Fruit fly (Drosophila melanogaster) whole organism, embryonic: ENCODE measurements around the gene CG18265.

ENCODE experiments used
- ATbp ChIP-seq: fragments of 200-800 bp; sonication (Bioruptor generic); optimal IDR thresholded peaks from 2 replicates; lab custom pipeline; 2017; ENCODE audit warnings: missing biosample characterization, mild to moderate bottlenecking, missing genetic modification characterization, missing genetic modification reagents
- Adf1 ChIP-seq: fragments of 200-800 bp; sonication (Bioruptor generic); IDR thresholded peaks from 2 replicates; pipeline ENCODE4 v1.3.6; 2022; ENCODE audit warnings: missing biosample characterization, missing genetic modification characterization
- Atf6 ChIP-seq: fragments of 200-800 bp; sonication (Bioruptor generic); IDR thresholded peaks from 2 replicates; pipeline ENCODE4 v1.3.6; 2022; ENCODE audit warnings: missing biosample characterization, missing genetic modification characterization
- Blimp-1 ChIP-seq: fragments of 200-800 bp; sonication (Bioruptor generic); optimal IDR thresholded peaks from 3 replicates; lab custom pipeline; 2018; ENCODE audit warnings: missing biosample characterization, missing genetic modification characterization, mild to moderate bottlenecking, moderate library complexity, missing genetic modification reagents
- C15 ChIP-seq: fragments of 200-800 bp; sonication (Bioruptor generic); IDR thresholded peaks from 3 replicates; pipeline ENCODE4 v1.3.6; 2022; ENCODE audit warnings: missing biosample characterization, missing genetic modification characterization
- CG11456 ChIP-seq: fragments of 200-800 bp; sonication (Bioruptor generic); IDR thresholded peaks from 3 replicates; pipeline ENCODE4 v1.3.6; 2022; ENCODE audit warnings: missing biosample characterization, missing genetic modification characterization
- CG13123 ChIP-seq: fragments of 200-800 bp; sonication (Bioruptor generic); optimal IDR thresholded peaks from 2 replicates; lab custom pipeline; 2016; ENCODE audit warnings: missing biosample characterization, missing genetic modification characterization
- CG13296 ChIP-seq: fragments of 200-800 bp; sonication (Bioruptor generic); optimal IDR thresholded peaks from 3 replicates; lab custom pipeline; 2018; ENCODE audit warnings: missing biosample characterization, mild to moderate bottlenecking, missing genetic modification characterization
- CG1529 ChIP-seq: fragments of 200-800 bp; sonication (Bioruptor generic); optimal IDR thresholded peaks from 3 replicates; lab custom pipeline; 2018; ENCODE audit warnings: missing biosample characterization, missing genetic modification characterization
- CG17568 ChIP-seq: fragments of 200-800 bp; sonication (Bioruptor generic); optimal IDR thresholded peaks from 2 replicates; lab custom pipeline; 2018; ENCODE audit warnings: missing biosample characterization, mild to moderate bottlenecking, missing genetic modification characterization, moderate library complexity
- CG17912 ChIP-seq: fragments of 200-800 bp; sonication (Bioruptor generic); optimal IDR thresholded peaks from 2 replicates; lab custom pipeline; 2018; ENCODE audit warnings: missing biosample characterization, mild to moderate bottlenecking, missing genetic modification characterization
- CG18476 ChIP-seq: fragments of 200-800 bp; sonication (Bioruptor generic); optimal IDR thresholded peaks from 2 replicates; lab custom pipeline; 2016; ENCODE audit warnings: missing biosample characterization, mild to moderate bottlenecking, missing genetic modification characterization
- CG2712 ChIP-seq: fragments of 200-800 bp; optimal IDR thresholded peaks from 3 replicates; lab custom pipeline; 2019; ENCODE audit warnings: missing biosample characterization, mild to moderate bottlenecking, missing genetic modification characterization, moderate library complexity
- CG2889 ChIP-seq: fragments of 200-800 bp; sonication (Bioruptor generic); IDR thresholded peaks from 3 replicates; pipeline ENCODE4 v1.3.6; 2022; ENCODE audit warnings: missing biosample characterization, missing genetic modification characterization
- CG31388 ChIP-seq: fragments of 200-800 bp; sonication (Bioruptor generic); optimal IDR thresholded peaks from 2 replicates; lab custom pipeline; 2016; ENCODE audit warnings: missing biosample characterization, missing genetic modification characterization
- CG42726 ChIP-seq: fragments of 200-800 bp; sonication (Bioruptor generic); IDR thresholded peaks from 2 replicates; pipeline ENCODE4 v1.3.6; 2022; ENCODE audit warnings: missing biosample characterization, missing genetic modification characterization; ENCODE audit not compliant: partially characterized antibody
- CG6175 ChIP-seq: fragments of 200-800 bp; sonication (Bioruptor generic); IDR thresholded peaks from 3 replicates; pipeline ENCODE4 v1.3.6; 2022; ENCODE audit warnings: missing biosample characterization, missing genetic modification characterization
- CG6272 ChIP-seq: fragments of 200-800 bp; sonication (Bioruptor generic); IDR thresholded peaks from 2 replicates; pipeline ENCODE4 v1.3.6; 2022; ENCODE audit warnings: missing biosample characterization, missing genetic modification characterization
- CG8388 ChIP-seq: fragments of 200-800 bp; sonication (Bioruptor generic); optimal IDR thresholded peaks from 2 replicates; lab custom pipeline; 2019; ENCODE audit warnings: missing biosample characterization, mild to moderate bottlenecking, missing genetic modification characterization, moderate library complexity
- CG9876 ChIP-seq: fragments of 200-800 bp; sonication (Bioruptor generic); optimal IDR thresholded peaks from 2 replicates; lab custom pipeline; 2016; ENCODE audit warnings: missing biosample characterization, missing genetic modification characterization
- D19B ChIP-seq: fragments of 200-800 bp; sonication (Bioruptor generic); optimal IDR thresholded peaks from 2 replicates; lab custom pipeline; 2017; ENCODE audit warnings: missing biosample characterization, mild to moderate bottlenecking, missing genetic modification characterization
- Dek ChIP-seq: fragments of 200-800 bp; sonication (Bioruptor generic); optimal IDR thresholded peaks from 3 replicates; lab custom pipeline; 2019; ENCODE audit warnings: missing biosample characterization, mild to moderate bottlenecking, missing genetic modification characterization, moderate library complexity
- Eip74EF ChIP-seq, 2 experiments: fragments of 200-800 bp in 1 of 2; fragments of >200 bp in 1 of 2; sonication (Bioruptor generic) in 1 of 2; optimal IDR thresholded peaks; 2 replicates each; lab custom pipeline; 2017 to 2019; ENCODE audit warnings: missing biosample characterization in 2 of 2, missing genetic modification characterization in 2 of 2, mild to moderate bottlenecking in 1 of 2, moderate library complexity in 1 of 2
- Ets65A ChIP-seq: fragments of 200-800 bp; sonication (Bioruptor generic); peaks from one replicate; lab custom pipeline; 2016; ENCODE audit warnings: missing biosample characterization, missing genetic modification characterization
- HLH4C ChIP-seq: fragments of 200-800 bp; sonication (Bioruptor generic); IDR thresholded peaks from 3 replicates; pipeline ENCODE4 v1.3.6; 2022; ENCODE audit warnings: missing biosample characterization, missing genetic modification characterization; ENCODE audit not compliant: partially characterized antibody
- Lim3 ChIP-seq: fragments of 200-800 bp; sonication (Bioruptor generic); IDR thresholded peaks from 2 replicates; pipeline ENCODE4 v1.3.6; 2022; ENCODE audit warnings: missing biosample characterization, missing genetic modification characterization
- Med ChIP-seq: fragments of 200-800 bp; sonication (Bioruptor generic); peaks from one replicate; lab custom pipeline; 2016; ENCODE audit warnings: missing biosample characterization, missing genetic modification characterization, mild to moderate bottlenecking, inconsistent platforms, moderate library complexity
- Mrtf ChIP-seq: fragments of 200-800 bp; sonication (Bioruptor generic); IDR thresholded peaks from 3 replicates; pipeline ENCODE4 v1.3.6; 2022; ENCODE audit warnings: missing biosample characterization, missing genetic modification characterization
- Oaz ChIP-seq: fragments of 200-800 bp; sonication (Bioruptor generic); IDR thresholded peaks from 2 replicates; pipeline ENCODE4 v1.3.6; 2022; ENCODE audit warnings: missing biosample characterization, missing genetic modification characterization
- abd-A ChIP-seq: fragments of 200-800 bp; sonication (Bioruptor generic); optimal IDR thresholded peaks from 3 replicates; lab custom pipeline; 2019; ENCODE audit warnings: missing biosample characterization, mild to moderate bottlenecking, missing genetic modification characterization, moderate library complexity
- chinmo ChIP-seq: fragments of 200-800 bp; sonication (Bioruptor generic); IDR thresholded peaks from 4 replicates; pipeline ENCODE4 v1.3.6; 2022; ENCODE audit warnings: missing biosample characterization, missing genetic modification characterization; ENCODE audit not compliant: partially characterized antibody
- crol ChIP-seq: fragments of 200-800 bp; sonication (Bioruptor generic); IDR thresholded peaks from 2 replicates; pipeline ENCODE4 v1.3.6; 2022; ENCODE audit warnings: missing biosample characterization, missing genetic modification characterization
- da ChIP-seq: fragments of 200-800 bp; sonication (Bioruptor generic); optimal IDR thresholded peaks from 2 replicates; lab custom pipeline; 2016; ENCODE audit warnings: missing biosample characterization, missing genetic modification characterization
- dimm ChIP-seq: fragments of 200-800 bp; sonication (Bioruptor generic); IDR thresholded peaks from 2 replicates; pipeline ENCODE4 v1.3.6; 2022; ENCODE audit warnings: missing biosample characterization, missing genetic modification characterization
- jumu ChIP-seq: fragments of 200-800 bp; sonication (Bioruptor generic); optimal IDR thresholded peaks from 3 replicates; lab custom pipeline; 2016; ENCODE audit warnings: missing biosample characterization, missing genetic modification characterization
- nom ChIP-seq: fragments of 200-800 bp; sonication (Bioruptor generic); optimal IDR thresholded peaks from 2 replicates; lab custom pipeline; 2017; ENCODE audit warnings: missing biosample characterization, missing genetic modification characterization, mild to moderate bottlenecking, moderate library complexity, missing genetic modification reagents
- sc ChIP-seq, 3 experiments: fragments of >200 bp in 2 of 3; fragments of 200-800 bp in 1 of 3; sonication (Bioruptor generic) in 1 of 3; optimal IDR thresholded peaks; 2 replicates in 2 of 3; 3 replicates in 1 of 3; lab custom pipeline; 2017; ENCODE audit warnings: mild to moderate bottlenecking in 1 of 3, missing biosample characterization in 1 of 3, missing genetic modification characterization in 1 of 3, missing genetic modification reagents in 1 of 3
- sd ChIP-seq: fragments of 200-800 bp; sonication (Bioruptor generic); optimal IDR thresholded peaks from 3 replicates; lab custom pipeline; 2018; ENCODE audit warnings: missing biosample characterization, mild to moderate bottlenecking, missing genetic modification characterization, moderate library complexity
- slp2 ChIP-seq: fragments of 200-800 bp; sonication (Bioruptor generic); optimal IDR thresholded peaks from 2 replicates; lab custom pipeline; 2016; ENCODE audit warnings: missing biosample characterization, missing genetic modification characterization
- sr ChIP-seq: fragments of 200-800 bp; sonication (Bioruptor generic); IDR thresholded peaks from 3 replicates; pipeline ENCODE4 v1.3.6; 2022; ENCODE audit warnings: missing biosample characterization, missing genetic modification characterization
- toy ChIP-seq: fragments of 200-800 bp; sonication (Bioruptor generic); IDR thresholded peaks from 2 replicates; pipeline ENCODE4 v1.3.6; 2022; ENCODE audit warnings: missing biosample characterization, missing genetic modification characterization

Gene CG18265

dm6 chr3L:17399014-17399413 lies 40.2 kb upstream of the CG18265 start:
- TF ChIP-seq sd (peak; percentile 7), abd-A (tag; lab: Kevin White, UChicago) (peak; percentile 81), ATbp (GFP tag; lab: Kevin White, UChicago) (no peak)
- TF ChIP-seq, all 482 proteins: peak for 2

dm6 chr3L:17400911-17401310 lies 38.3 kb upstream of the CG18265 start:
- TF ChIP-seq Blimp-1 (GFP tag; lab: Kevin White, UChicago) (no peak), jumu (GFP tag; lab: Kevin White, UChicago) (no peak), CG17912 (GFP tag; lab: Kevin White, UChicago) (no peak), Atf6 (GFP tag; lab: Robert Waterston, UW) (no peak), C15 (GFP tag; lab: Robert Waterston, UW) (no peak), nom (GFP tag; lab: Kevin White, UChicago) (no peak), D19B (GFP tag; lab: Kevin White, UChicago) (no peak), CG6272 (GFP tag; lab: Robert Waterston, UW) (no peak), Dek (tag; lab: Kevin White, UChicago) (no peak), toy (GFP tag; lab: Robert Waterston, UW) (no peak), Oaz (GFP tag; lab: Robert Waterston, UW) (no peak), CG42726 (GFP tag; lab: Robert Waterston, UW) (no peak), CG2889 (GFP tag; lab: Robert Waterston, UW) (no peak), sc (optimal IDR thresholded peaks at IDR 0.05; lab: Kevin White, UChicago) (no peak), sc (GFP tag; optimal IDR thresholded peaks at IDR 0.05; lab: Kevin White, UChicago) (no peak), CG2712 (tag; lab: Kevin White, UChicago) (no peak), Mrtf (GFP tag; lab: Robert Waterston, UW) (no peak), Lim3 (GFP tag; lab: Robert Waterston, UW) (no peak), CG13296 (GFP tag; lab: Kevin White, UChicago) (no peak)

- 0 out of 3 replicates have a peak, but pooled peaks have one; percentile 3 for TF ChIP-seq CG11456
- TF ChIP-seq Eip74EF (GFP tag; optimal IDR thresholded peaks at IDR 0.05; lab: Kevin White, UChicago): no peak
- TF ChIP-seq CG6175: 0 out of 3 replicates have a peak, but pooled peaks have one; percentile 21
- 0 out of 4 replicates have a peak, but pooled peaks have one; percentile 25 for TF ChIP-seq chinmo
- TF ChIP-seq crol: peak; percentile 34; the same call in 1 of the 2 replicates
- TF ChIP-seq Adf1 (GFP tag; lab: Robert Waterston, UW): no peak
- TF ChIP-seq Med (GFP tag; lab: Kevin White, UChicago): peak; percentile 63
- TF ChIP-seq HLH4C: no peak
- 0 out of 3 replicates have a peak, but pooled peaks have one; percentile 9 for TF ChIP-seq sr (GFP tag; lab: Robert Waterston, UW)
- no peak for TF ChIP-seq CG1529 (GFP tag; lab: Kevin White, UChicago)
- no peak for TF ChIP-seq CG31388 (GFP tag; lab: Kevin White, UChicago)
- peak; percentile 83 for TF ChIP-seq Ets65A (GFP tag; lab: Kevin White, UChicago)
- no peak for TF ChIP-seq CG18476
- no peak for TF ChIP-seq slp2 (GFP tag; lab: Kevin White, UChicago)
Observed at dm6 chr3L:17401411-17401810, 37.8 kb upstream of the CG18265 start.

dm6 chr3L:17402399-17402798 lies 36.8 kb upstream of the CG18265 start:
- TF ChIP-seq CG17568 (GFP tag; lab: Kevin White, UChicago) (no peak), Ets65A (GFP tag; lab: Kevin White, UChicago) (peak; percentile 91), CG9876 (GFP tag; lab: Kevin White, UChicago) (no peak), dimm (0 out of 2 replicates have a peak, but pooled peaks have one; percentile 12), da (GFP tag; lab: Kevin White, UChicago) (no peak), CG13123 (GFP tag; lab: Kevin White, UChicago) (no peak), CG8388 (peak; percentile 65)
- TF ChIP-seq, all 482 proteins: peak for 3
